Fruit fly (Drosophila melanogaster) whole organism, adult: Measurements from ENCODE around the gene swm.

Source experiments
- CG12768 ChIP-seq: fragments of 200-800 bp; sonication (Bioruptor generic); optimal IDR thresholded peaks from 2 replicates; lab custom pipeline; 2017; ENCODE audit warnings: missing biosample characterization, missing genetic modification characterization, mild to moderate bottlenecking, moderate library complexity, missing genetic modification reagents
- CG5204 ChIP-seq: fragments of 200-800 bp; sonication (Bioruptor generic); optimal IDR thresholded peaks from 2 replicates; lab custom pipeline; 2016; ENCODE audit warnings: missing biosample characterization, missing genetic modification characterization
- Crg-1 ChIP-seq: fragments of 200-800 bp; sonication (Bioruptor generic); optimal IDR thresholded peaks from 2 replicates; lab custom pipeline; 2016; ENCODE audit warnings: missing biosample characterization, missing genetic modification characterization
- ovo ChIP-seq: fragments of 200-800 bp; sonication (Bioruptor generic); optimal IDR thresholded peaks from 2 replicates; lab custom pipeline; 2016; ENCODE audit warnings: missing biosample characterization, missing genetic modification characterization

- TF ChIP-seq ovo (no peak), Crg-1 (GFP tag; lab: Kevin White, UChicago) (no peak), CG5204 (GFP tag; lab: Kevin White, UChicago) (no peak), CG12768 (GFP tag; lab: Kevin White, UChicago) (no peak)
Observed at dm6 chr2L:19455723-19456122, 37.3 kb upstream of the swm start.
